Worm (Caenorhabditis elegans) whole organism, mixed stage, embryonic: ENCODE results near the gene pcm-1.

Source experiments
- M03D4.4 ChIP-seq: sonication (generic microtip); optimal IDR thresholded peaks from 2 replicates; lab custom pipeline; 2017; ENCODE audit warnings: mild to moderate bottlenecking, missing genetic modification characterization, missing compliant biosample characterization
- bed-3 ChIP-seq: fragments of 200-800 bp; sonication (Bioruptor generic); optimal IDR thresholded peaks from 3 replicates; lab custom pipeline; 2018; ENCODE audit warnings: mild to moderate bottlenecking, missing genetic modification characterization, moderate library complexity, missing compliant biosample characterization
- blmp-1 ChIP-seq: fragments of 150-350 bp; optimal IDR thresholded peaks from 2 replicates; lab custom pipeline; 2014; ENCODE audit warnings: missing biosample characterization, missing genetic modification characterization
- ceh-39 ChIP-seq: fragments of 150-350 bp; optimal IDR thresholded peaks from 2 replicates; lab custom pipeline; 2014; ENCODE audit warnings: missing biosample characterization, missing genetic modification characterization
- ceh-43 ChIP-seq: fragments of 200-800 bp; sonication (Bioruptor generic); optimal IDR thresholded peaks from 2 replicates; lab custom pipeline; 2018; ENCODE audit warnings: mild to moderate bottlenecking, missing genetic modification characterization, moderate library complexity, missing compliant biosample characterization
- ces-1 ChIP-seq: fragments of 150-350 bp; optimal IDR thresholded peaks from 2 replicates; lab custom pipeline; 2014; ENCODE audit warnings: missing biosample characterization, missing genetic modification reagents, missing genetic modification characterization
- cnd-1 ChIP-seq: fragments of 200-800 bp; sonication (Bioruptor generic); optimal IDR thresholded peaks from 2 replicates; lab custom pipeline; 2018; ENCODE audit warnings: mild to moderate bottlenecking, missing genetic modification characterization, missing compliant biosample characterization
- elt-1 ChIP-seq: sonication (generic microtip); optimal IDR thresholded peaks from 2 replicates; lab custom pipeline; 2017; ENCODE audit warnings: missing genetic modification characterization, mild to moderate bottlenecking, missing compliant biosample characterization, antibody characterized with exemption, moderate library complexity, borderline replicate concordance; ENCODE audit not compliant: insufficient read depth
- elt-3 ChIP-seq: fragments of 150-350 bp; optimal IDR thresholded peaks from 2 replicates; lab custom pipeline; 2014; ENCODE audit warnings: missing biosample characterization, missing genetic modification characterization
- ham-2 ChIP-seq: fragments of 200-800 bp; sonication (Bioruptor generic); optimal IDR thresholded peaks from 2 replicates; lab custom pipeline; 2018; ENCODE audit warnings: mild to moderate bottlenecking, missing genetic modification characterization, missing compliant biosample characterization
- lin-13 ChIP-seq: fragments of 150-350 bp; optimal IDR thresholded peaks from 2 replicates; lab custom pipeline; 2014; ENCODE audit warnings: missing biosample characterization, missing genetic modification characterization
- lin-32 ChIP-seq: fragments of 200-800 bp; sonication (Bioruptor generic); optimal IDR thresholded peaks from 2 replicates; lab custom pipeline; 2018; ENCODE audit warnings: mild to moderate bottlenecking, missing genetic modification characterization, missing compliant biosample characterization
- mab-5 ChIP-seq: fragments of 150-350 bp; optimal IDR thresholded peaks from 2 replicates; lab custom pipeline; 2014; ENCODE audit warnings: missing biosample characterization, missing genetic modification characterization
- mls-2 ChIP-seq: sonication (generic microtip); optimal IDR thresholded peaks from 2 replicates; lab custom pipeline; 2016; ENCODE audit warnings: mild to moderate bottlenecking, missing genetic modification characterization, moderate library complexity, missing compliant biosample characterization
- nhr-12 ChIP-seq: fragments of 150-350 bp; optimal IDR thresholded peaks from 2 replicates; lab custom pipeline; 2014; ENCODE audit warnings: missing biosample characterization, missing genetic modification characterization
- nhr-2 ChIP-seq: fragments of 150-350 bp; optimal IDR thresholded peaks from 2 replicates; lab custom pipeline; 2014; ENCODE audit warnings: missing biosample characterization, missing genetic modification characterization
- nhr-237 ChIP-seq: fragments of 150-350 bp; optimal IDR thresholded peaks from 2 replicates; lab custom pipeline; 2014; ENCODE audit warnings: missing biosample characterization, missing genetic modification characterization
- nhr-28 ChIP-seq: fragments of 150-350 bp; optimal IDR thresholded peaks from 2 replicates; lab custom pipeline; 2014; ENCODE audit warnings: missing biosample characterization, missing genetic modification characterization
- nhr-76 ChIP-seq: sonication (generic microtip); optimal IDR thresholded peaks from 2 replicates; lab custom pipeline; 2017; ENCODE audit warnings: missing biosample characterization, missing genetic modification characterization
- pha-4 ChIP-seq: fragments of 150-350 bp; optimal IDR thresholded peaks from 2 replicates; lab custom pipeline; 2018; ENCODE audit warnings: missing biosample characterization, missing genetic modification reagents, missing genetic modification characterization
- sem-2 ChIP-seq: fragments of 200-800 bp; sonication (Bioruptor generic); optimal IDR thresholded peaks from 2 replicates; lab custom pipeline; 2018; ENCODE audit warnings: mild to moderate bottlenecking, missing genetic modification characterization, missing compliant biosample characterization
- snpc-4 ChIP-seq: fragments of 150-350 bp; optimal IDR thresholded peaks from 2 replicates; lab custom pipeline; 2014; ENCODE audit warnings: missing biosample characterization, missing genetic modification characterization
- sptf-1 ChIP-seq: sonication (generic microtip); optimal IDR thresholded peaks from 2 replicates; lab custom pipeline; 2017; ENCODE audit warnings: mild to moderate bottlenecking, missing genetic modification characterization, moderate library complexity, missing compliant biosample characterization
- tbx-8 ChIP-seq: fragments of 200-800 bp; sonication (Bioruptor generic); optimal IDR thresholded peaks from 2 replicates; lab custom pipeline; 2018; ENCODE audit warnings: mild to moderate bottlenecking, missing genetic modification characterization, moderate library complexity, missing compliant biosample characterization
- unc-120 ChIP-seq: sonication (generic microtip); optimal IDR thresholded peaks from 2 replicates; lab custom pipeline; 2017; ENCODE audit warnings: missing genetic modification characterization, missing compliant biosample characterization; ENCODE audit not compliant: poor library complexity, severe bottlenecking
- unc-62 ChIP-seq: fragments of 150-350 bp; optimal IDR thresholded peaks from 2 replicates; lab custom pipeline; 2014; ENCODE audit warnings: missing biosample characterization, missing genetic modification reagents, missing genetic modification characterization
- zip-8 ChIP-seq: fragments of 150-350 bp; optimal IDR thresholded peaks from 2 replicates; lab custom pipeline; 2014; ENCODE audit warnings: missing biosample characterization, missing genetic modification characterization
- ztf-11 ChIP-seq: fragments of 150-350 bp; optimal IDR thresholded peaks from 2 replicates; lab custom pipeline; 2014; ENCODE audit warnings: missing biosample characterization, missing genetic modification characterization

pcm-1 gene

DNA sequence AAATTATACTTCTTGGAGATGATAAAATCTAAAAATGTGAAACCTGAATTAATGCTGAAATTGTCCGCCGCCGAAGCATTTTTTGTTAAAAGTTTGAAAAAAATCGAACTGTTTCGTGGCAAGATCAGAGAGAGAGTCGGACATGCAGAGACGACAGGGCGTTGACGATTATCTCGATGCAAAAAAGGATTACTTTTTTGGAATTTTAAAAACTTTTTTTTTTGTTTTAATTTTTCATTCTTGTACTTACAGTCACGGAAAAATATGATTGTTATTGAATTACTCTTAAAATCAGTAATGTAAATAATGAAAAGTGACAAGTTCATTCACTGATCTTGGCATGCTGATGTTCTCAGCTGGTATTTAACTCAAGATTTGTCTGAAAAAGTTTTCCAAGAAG is 27.0 kb downstream of the pcm-1 start, which contains the start of the genes M03F8.5 and M03F8.7:
M03F8.5 (minus strand) TSS at position 101 of the 400 bp plus-strand sequence.
M03F8.7 (plus strand) TSS at position 249 of the 400 bp plus-strand sequence.
- TF ChIP-seq M03D4.4 (tag; lab: Kevin White, UChicago): no peak
- TF ChIP-seq nhr-12 (tag; lab: Kevin White, UChicago): no peak
- no peak for TF ChIP-seq mab-5 (tag; lab: Kevin White, UChicago)
- no peak for TF ChIP-seq ham-2 (GFP tag; lab: Kevin White, UChicago)
- TF ChIP-seq ces-1 (GFP tag; lab: Kevin White, UChicago): no peak
- no peak for TF ChIP-seq elt-1
- no peak for TF ChIP-seq elt-3 (tag; lab: Kevin White, UChicago)
- TF ChIP-seq tbx-8 (GFP tag; lab: Kevin White, UChicago): no peak
- TF ChIP-seq nhr-2 (tag; lab: Kevin White, UChicago): no peak
- no peak for TF ChIP-seq sem-2 (GFP tag; lab: Kevin White, UChicago)

DNA sequence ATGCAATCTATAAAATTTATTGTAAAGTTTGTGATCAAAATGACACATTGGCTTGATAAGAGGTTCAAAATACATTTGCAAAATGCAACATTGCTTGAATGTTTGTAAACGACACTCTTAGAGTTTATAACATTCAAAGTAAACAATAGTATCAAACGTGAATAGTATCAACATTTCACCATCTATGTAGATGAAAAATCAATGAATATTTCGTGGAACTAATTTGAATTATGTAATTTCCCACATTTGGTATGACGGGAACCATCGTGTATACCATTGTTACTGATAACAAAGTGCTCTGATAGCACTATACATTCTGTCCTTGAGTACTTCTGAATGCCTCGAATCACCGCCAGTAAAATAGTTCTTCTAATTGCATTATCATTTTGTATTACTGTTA is 33.1 kb downstream of the pcm-1 start, which contains the start of gene galt-1:
galt-1 (plus strand) TSS at position 318 of the 400 bp plus-strand sequence.
- no peak for TF ChIP-seq M03D4.4 (tag; lab: Kevin White, UChicago)
- no peak for TF ChIP-seq unc-62 (GFP tag; lab: Kevin White, UChicago)
- no peak for TF ChIP-seq blmp-1
- no peak for TF ChIP-seq mab-5 (tag; lab: Kevin White, UChicago)
- TF ChIP-seq nhr-76: no peak
- TF ChIP-seq lin-13 (tag; lab: Kevin White, UChicago): no peak
- TF ChIP-seq ceh-39: no peak

DNA sequence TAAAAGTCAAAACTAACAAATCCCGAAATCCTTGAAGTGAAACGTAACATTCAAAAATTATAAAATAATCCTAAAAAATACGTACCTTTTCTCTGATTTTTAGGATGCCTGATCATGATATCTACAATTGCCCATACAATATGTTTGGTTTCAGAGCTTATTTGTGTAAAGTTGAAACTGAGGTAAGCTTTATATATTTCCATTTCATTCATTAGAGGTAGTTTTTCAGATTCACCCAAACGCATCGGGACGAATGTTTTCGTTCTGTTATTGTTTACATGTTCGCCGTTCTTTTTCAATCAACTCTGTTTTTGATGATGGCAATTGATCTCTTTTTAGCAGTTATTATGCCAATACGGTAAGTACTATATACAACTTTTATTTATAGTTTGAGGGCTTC is 35.7 kb downstream of the pcm-1 start:
- TF ChIP-seq sem-2 (GFP tag; lab: Kevin White, UChicago) (no peak), nhr-237 (tag; lab: Kevin White, UChicago) (no peak)

DNA sequence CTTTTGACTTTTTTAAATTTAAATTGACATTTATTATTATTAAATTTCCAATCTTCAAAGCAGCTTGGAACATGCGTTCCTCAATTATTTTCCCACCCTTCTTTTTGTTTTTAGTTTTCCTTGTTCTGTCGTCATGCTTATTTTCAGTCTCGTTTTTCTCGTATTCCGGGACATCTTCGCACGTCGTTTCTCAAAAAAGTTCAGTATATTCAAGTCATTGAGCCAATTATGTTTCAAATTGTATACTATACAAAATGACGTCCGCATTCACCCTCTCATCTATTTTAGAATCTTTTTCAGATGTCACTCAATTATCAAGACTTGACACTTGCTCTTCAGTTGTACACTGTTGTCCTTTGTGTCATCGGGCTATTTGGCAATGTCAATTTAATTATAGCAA is 36.3 kb downstream of the pcm-1 start, which contains the start of gene srsx-17:
srsx-17 (plus strand) TSS at position 301 of the 400 bp plus-strand sequence.
- TF ChIP-seq ceh-43 (GFP tag; lab: Kevin White, UChicago) (no peak), unc-62 (GFP tag; lab: Kevin White, UChicago) (no peak), cnd-1 (tag; lab: Kevin White, UChicago) (no peak), ces-1 (GFP tag; lab: Kevin White, UChicago) (no peak), pha-4 (tag; lab: Kevin White, UChicago) (no peak), blmp-1 (no peak), lin-32 (GFP tag; lab: Kevin White, UChicago) (no peak), sptf-1 (tag; lab: Kevin White, UChicago) (no peak), ztf-11 (tag; lab: Kevin White, UChicago) (no peak)

DNA sequence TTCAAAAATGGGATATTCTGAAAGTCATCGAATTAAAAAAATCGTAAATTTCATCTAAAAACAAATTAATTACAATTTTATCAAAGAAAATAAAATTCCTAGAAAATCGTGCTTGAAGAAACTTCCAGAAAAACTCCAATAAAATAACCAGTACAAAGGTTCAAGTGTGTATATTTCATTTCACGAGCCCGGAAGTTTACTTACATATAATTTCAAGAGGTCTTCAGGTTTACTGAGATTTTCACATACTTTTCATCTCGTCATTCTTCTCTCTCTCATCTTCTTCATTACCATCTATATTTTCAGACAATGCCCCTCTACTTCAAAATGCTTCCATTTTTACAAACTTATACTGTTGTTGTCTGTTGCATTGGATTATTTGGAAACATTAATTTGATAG is 41.4 kb downstream of the pcm-1 start, which contains the start of gene srsx-18:
srsx-18 (plus strand) TSS at position 301 of the 400 bp plus-strand sequence.
- TF ChIP-seq bed-3 (GFP tag; lab: Kevin White, UChicago): no peak
- no peak for TF ChIP-seq snpc-4 (tag; lab: Kevin White, UChicago)
- no peak for TF ChIP-seq sem-2 (GFP tag; lab: Kevin White, UChicago)
- TF ChIP-seq nhr-12 (tag; lab: Kevin White, UChicago): no peak
- TF ChIP-seq lin-32 (GFP tag; lab: Kevin White, UChicago): no peak
- TF ChIP-seq ham-2 (GFP tag; lab: Kevin White, UChicago): no peak
- TF ChIP-seq elt-3 (tag; lab: Kevin White, UChicago): no peak
- no peak for TF ChIP-seq unc-120 (tag; lab: Kevin White, UChicago)
- no peak for TF ChIP-seq mls-2 (tag; lab: Kevin White, UChicago)
- no peak for TF ChIP-seq nhr-28 (tag; lab: Kevin White, UChicago)
- no peak for TF ChIP-seq nhr-237 (tag; lab: Kevin White, UChicago)
- no peak for TF ChIP-seq nhr-2 (tag; lab: Kevin White, UChicago)
- no peak for TF ChIP-seq nhr-76
- TF ChIP-seq unc-62 (GFP tag; lab: Kevin White, UChicago): no peak
- no peak for TF ChIP-seq sptf-1 (tag; lab: Kevin White, UChicago)
- TF ChIP-seq tbx-8 (GFP tag; lab: Kevin White, UChicago): no peak

DNA sequence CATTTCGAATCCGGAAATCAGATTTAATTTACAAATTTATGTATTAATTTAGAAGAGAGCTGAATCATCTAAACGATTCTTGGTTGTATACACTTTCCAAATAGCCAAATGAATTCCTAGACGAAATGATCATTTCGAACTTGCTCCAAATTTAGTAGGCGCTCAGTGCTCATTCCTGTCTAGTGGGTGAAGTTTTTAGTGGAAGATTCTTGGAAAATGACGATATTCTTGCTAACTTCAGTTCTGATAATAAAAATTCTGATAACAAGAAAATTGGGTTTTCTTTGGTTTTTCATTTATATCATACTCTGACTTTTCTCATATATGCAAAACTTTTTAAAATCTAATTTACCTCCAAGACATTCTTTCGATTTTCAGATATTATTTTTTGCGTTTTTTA is 41.9 kb downstream of the pcm-1 start:
- TF ChIP-seq sptf-1 (tag; lab: Kevin White, UChicago) (no peak), ztf-11 (tag; lab: Kevin White, UChicago) (no peak), zip-8 (tag; lab: Kevin White, UChicago) (no peak), nhr-76 (no peak), ceh-39 (no peak), sem-2 (GFP tag; lab: Kevin White, UChicago) (no peak)
- TF ChIP-seq, all 35 proteins: peak for 0
